Worm (Caenorhabditis elegans) whole organism, L2 larva: ENCODE results near the gene gpa-18.

Source experiments
- F13H6.1 ChIP-seq: sonication (generic microtip); optimal IDR thresholded peaks from 2 replicates; lab custom pipeline; 2016; ENCODE audit warnings: missing genetic modification characterization, missing compliant biosample characterization
- blmp-1 ChIP-seq: sonication (generic microtip); optimal IDR thresholded peaks from 2 replicates; lab custom pipeline; 2017; ENCODE audit warnings: missing genetic modification characterization, mild to moderate bottlenecking, missing compliant biosample characterization, antibody characterized with exemption, moderate library complexity; ENCODE audit not compliant: insufficient read depth
- ceh-16 ChIP-seq: fragments of 150-350 bp; optimal IDR thresholded peaks from 2 replicates; lab custom pipeline; 2014; ENCODE audit warnings: missing biosample characterization, missing genetic modification characterization
- peb-1 ChIP-seq: fragments of 150-350 bp; optimal IDR thresholded peaks from 2 replicates; lab custom pipeline; 2014; ENCODE audit warnings: missing biosample characterization, missing genetic modification characterization
- sma-3 ChIP-seq: sonication (generic microtip); optimal IDR thresholded peaks from 2 replicates; lab custom pipeline; 2016; ENCODE audit warnings: missing genetic modification reagents, missing genetic modification characterization, missing compliant biosample characterization
- snpc-4 ChIP-seq: fragments of 150-350 bp; optimal IDR thresholded peaks from 2 replicates; lab custom pipeline; 2014; ENCODE audit warnings: missing biosample characterization, missing genetic modification characterization
- unc-55 ChIP-seq: fragments of 150-350 bp; sonication (generic microtip); optimal IDR thresholded peaks from 3 replicates; lab custom pipeline; 2014; ENCODE audit warnings: missing biosample characterization, missing genetic modification reagents, missing genetic modification characterization

DNA sequence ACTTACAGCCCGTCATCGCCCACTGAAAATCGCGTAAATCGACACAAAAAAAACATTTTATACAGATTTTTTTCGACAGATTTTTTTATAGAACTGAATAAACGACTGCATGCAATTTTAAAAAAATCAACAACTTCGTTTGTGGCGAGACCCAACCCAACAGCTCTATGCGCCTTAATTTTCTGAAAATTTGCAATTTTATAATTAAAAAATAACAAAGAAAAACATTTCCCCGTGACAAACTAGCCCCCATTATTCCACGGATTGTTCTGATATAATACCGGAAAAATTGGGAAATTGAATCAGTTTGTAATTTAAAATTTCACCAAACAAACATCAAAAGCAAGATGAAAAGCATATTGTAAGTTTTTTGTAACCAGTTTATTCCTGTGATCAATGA is 29.4 kb downstream of the gpa-18 start, which contains the start of gene ptp-5.1:
- TF ChIP-seq F13H6.1 (tag; lab: Kevin White, UChicago) (no peak), unc-55 (GFP tag; lab: Kevin White, UChicago) (no peak), sma-3 (no peak), blmp-1 (tag; lab: Kevin White, UChicago) (no peak), peb-1 (tag; lab: Kevin White, UChicago) (no peak), snpc-4 (tag; lab: Kevin White, UChicago) (no peak), ceh-16 (tag; lab: Kevin White, UChicago) (no peak)
